Fruit fly (Drosophila melanogaster): ENCODE results near the gene TfIIB.

The TfIIB gene

DNA sequence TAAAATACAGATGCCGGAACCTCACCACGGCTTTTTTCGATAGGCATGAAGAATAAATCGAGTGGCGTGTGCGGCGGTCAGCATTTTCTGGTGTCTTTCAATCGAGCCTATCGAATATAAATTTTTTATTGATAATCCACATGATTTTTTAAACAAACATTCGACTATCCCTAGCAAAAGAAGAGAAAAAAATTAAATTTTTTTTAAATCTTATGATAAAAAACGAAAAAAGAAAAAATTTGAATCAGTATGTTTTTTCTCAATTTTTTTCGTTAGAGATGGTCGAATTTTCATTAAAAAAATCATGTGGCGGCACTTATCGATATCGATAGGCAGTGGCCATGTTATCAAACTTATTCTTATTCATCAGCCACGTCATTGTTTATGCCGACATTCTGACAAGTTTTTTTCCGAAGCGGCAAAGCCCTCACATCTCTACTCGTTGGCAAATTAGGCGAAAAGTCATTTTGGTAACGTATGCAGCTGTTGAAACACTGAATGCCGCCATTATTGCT, 4.5 kb upstream of the TfIIB start, which contains the start of the genes SmB and KdelR (continued):
- TF ChIP-seq ash1 (GFP tag; optimal IDR thresholded peaks at IDR 0.05): no peak
- TF ChIP-seq CG4730 (GFP tag; IDR thresholded peaks at IDR 0.05): no peak
- no peak for TF ChIP-seq CG12236 (GFP tag; optimal IDR thresholded peaks at IDR 0.05)
- TF ChIP-seq CoRest (tag; optimal IDR thresholded peaks at IDR 0.05): peak; percentile 16
- peak; percentile 64; the same call in 2 of the 3 replicates for TF ChIP-seq Opbp (GFP tag; IDR thresholded peaks at IDR 0.05; ENCODE audit: partially characterized antibody)
- no peak for TF ChIP-seq Doc2 (GFP tag; IDR thresholded peaks at IDR 0.05)
- peak; percentile 67 for TF ChIP-seq lbe (GFP tag; optimal IDR thresholded peaks at IDR 0.05)
- peak; percentile 66 for TF ChIP-seq zen2 (GFP tag; IDR thresholded peaks at IDR 0.05; ENCODE audit: partially characterized antibody)
- TF ChIP-seq NC2β (GFP tag; optimal IDR thresholded peaks at IDR 0.05): no peak
- no peak for TF ChIP-seq CG7928 (GFP tag; optimal IDR thresholded peaks at IDR 0.05)
- no peak for TF ChIP-seq croc (GFP tag; conservative IDR thresholded peaks at IDR 0.05)
- TF ChIP-seq CG3726 (GFP tag; IDR thresholded peaks at IDR 0.05): no peak
- no peak for TF ChIP-seq prd (optimal IDR thresholded peaks at IDR 0.05)
- no peak for TF ChIP-seq prd (GFP tag; IDR thresholded peaks at IDR 0.05)
- TF ChIP-seq cad (GFP tag; optimal IDR thresholded peaks at IDR 0.05): no peak
- no peak for TF ChIP-seq Eip74EF (GFP tag; optimal IDR thresholded peaks at IDR 0.05)
- no peak for TF ChIP-seq tup (GFP tag; optimal IDR thresholded peaks at IDR 0.05)
- TF ChIP-seq CG7357 (GFP tag; IDR thresholded peaks at IDR 0.05): no peak
- TF ChIP-seq da (GFP tag; optimal IDR thresholded peaks at IDR 0.05): no peak
- peak; percentile 4 for TF ChIP-seq Dad (GFP tag; optimal IDR thresholded peaks at IDR 0.05)
- TF ChIP-seq CG2678 (tag; optimal IDR thresholded peaks at IDR 0.05): no peak
- no peak for TF ChIP-seq ken (GFP tag; IDR thresholded peaks at IDR 0.05)
- TF ChIP-seq MTF-1 (GFP tag; optimal IDR thresholded peaks at IDR 0.05; ENCODE audit: borderline replicate concordance): no peak
- no peak for TF ChIP-seq Sry-β (GFP tag; optimal IDR thresholded peaks at IDR 0.05)
- no peak for TF ChIP-seq CG10147 (GFP tag; optimal IDR thresholded peaks at IDR 0.05)
- TF ChIP-seq CG10431 (GFP tag; optimal IDR thresholded peaks at IDR 0.05): peak; percentile 20
- no peak for TF ChIP-seq CG13123 (GFP tag; optimal IDR thresholded peaks at IDR 0.05)
- no peak for TF ChIP-seq peb (GFP tag; IDR thresholded peaks at IDR 0.05)
- no peak for TF ChIP-seq gem (tag; optimal IDR thresholded peaks at IDR 0.05)
- no peak for TF ChIP-seq CG12299 (tag; optimal IDR thresholded peaks at IDR 0.05)
- TF ChIP-seq CG10543 (GFP tag; optimal IDR thresholded peaks at IDR 0.05): no peak
- TF ChIP-seq Max (GFP tag; optimal IDR thresholded peaks at IDR 0.05): peak; percentile 64
- TF ChIP-seq dmrt99B (tag; optimal IDR thresholded peaks at IDR 0.05): no peak
- TF ChIP-seq esg (GFP tag; conservative IDR thresholded peaks at IDR 0.05): no peak
- peak; percentile 56 for TF ChIP-seq ewg (GFP tag; optimal IDR thresholded peaks at IDR 0.05)
- peak; percentile 21 for TF ChIP-seq CG3995 (GFP tag; optimal IDR thresholded peaks at IDR 0.05)
- no peak for TF ChIP-seq Drgx (GFP tag; IDR thresholded peaks at IDR 0.05)
- TF ChIP-seq CG2889 (GFP tag; IDR thresholded peaks at IDR 0.05): no peak
- no peak for TF ChIP-seq pho (GFP tag; optimal IDR thresholded peaks at IDR 0.05)
- TF ChIP-seq Mrtf (GFP tag; IDR thresholded peaks at IDR 0.05): no peak
- TF ChIP-seq Med (GFP tag): peak; percentile 83
- TF ChIP-seq CG17186 (GFP tag; optimal IDR thresholded peaks at IDR 0.05): peak; percentile 3
- peak; percentile 67; the same call in 1 of the 2 replicates for TF ChIP-seq amos (GFP tag; IDR thresholded peaks at IDR 0.05; ENCODE audit: partially characterized antibody)
- TF ChIP-seq CG4617 (GFP tag; optimal IDR thresholded peaks at IDR 0.05; ENCODE audit: borderline replicate concordance): peak; percentile 18
- no peak for TF ChIP-seq Six4 (GFP tag; optimal IDR thresholded peaks at IDR 0.05)
- no peak for TF ChIP-seq mirr (GFP tag; optimal IDR thresholded peaks at IDR 0.05)
- no peak for TF ChIP-seq CG7372 (GFP tag; IDR thresholded peaks at IDR 0.05)
- no peak for TF ChIP-seq CG3163 (GFP tag; optimal IDR thresholded peaks at IDR 0.05)
- no peak for TF ChIP-seq cwo (GFP tag; optimal IDR thresholded peaks at IDR 0.05)
- no peak for TF ChIP-seq CG11093 (GFP tag; IDR thresholded peaks at IDR 0.05)
- TF ChIP-seq B-H2 (GFP tag; optimal IDR thresholded peaks at IDR 0.05): no peak
